Fruit fly (Drosophila melanogaster): Measurements from ENCODE around the gene Es2.

Es2 gene

DNA sequence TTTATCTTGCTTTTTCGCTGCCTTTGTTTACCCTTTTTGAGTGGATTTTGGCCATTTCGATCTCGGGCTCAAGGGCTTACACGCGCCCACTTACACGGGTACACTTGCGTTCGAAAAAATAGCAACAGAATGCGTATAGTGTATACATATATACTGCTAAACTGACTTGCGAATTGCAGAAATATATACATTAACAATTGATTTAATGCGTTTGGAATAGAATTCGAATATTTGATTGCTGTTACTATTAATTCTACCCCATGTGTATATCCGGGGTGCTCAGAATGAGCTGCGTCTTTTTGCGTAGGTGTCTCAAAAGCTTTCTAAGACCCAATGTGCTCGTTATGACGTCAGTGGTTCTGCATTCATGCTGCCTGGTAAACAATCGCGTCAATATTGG lies 32.2 kb downstream of the Es2 start (continued):
- TF ChIP-seq CG11456 (GFP tag; IDR thresholded peaks at IDR 0.05) (peak; percentile 58; the same call in 1 of the 3 replicates), gcm (GFP tag; optimal IDR thresholded peaks at IDR 0.05) (no peak), prd (optimal IDR thresholded peaks at IDR 0.05) (no peak), prd (GFP tag; IDR thresholded peaks at IDR 0.05) (peak; percentile 48; the same call in 1 of the 3 replicates), CG6175 (GFP tag; IDR thresholded peaks at IDR 0.05) (no peak), CG31224 (GFP tag; IDR thresholded peaks at IDR 0.05) (peak; percentile 46; the same call in 1 of the 2 replicates), ci (GFP tag; IDR thresholded peaks at IDR 0.05) (peak; percentile 26; the same call in 1 of the 3 replicates), fd3F (GFP tag; optimal IDR thresholded peaks at IDR 0.05) (peak; percentile 31), E2f1 (GFP tag; IDR thresholded peaks at IDR 0.05) (peak; percentile 55; the same call in 1 of the 2 replicates), Sry-δ (GFP tag; optimal IDR thresholded peaks at IDR 0.05) (no peak), Lhr (GFP tag; optimal IDR thresholded peaks at IDR 0.05) (no peak), amos (GFP tag; IDR thresholded peaks at IDR 0.05; ENCODE audit: partially characterized antibody) (no peak), Doc3 (GFP tag; IDR thresholded peaks at IDR 0.05; ENCODE audit: partially characterized antibody) (no peak), scrt (GFP tag; optimal IDR thresholded peaks at IDR 0.05) (peak; percentile 35), CG7786 (GFP tag; optimal IDR thresholded peaks at IDR 0.05) (peak; percentile 11), H15 (GFP tag; IDR thresholded peaks at IDR 0.05) (0 out of 3 replicates have a peak, but pooled peaks have one; percentile 50), CG17359 (tag; optimal IDR thresholded peaks at IDR 0.05) (peak; percentile 20), CG14441 (GFP tag; IDR thresholded peaks at IDR 0.05) (peak; percentile 66), nmo (GFP tag; optimal IDR thresholded peaks at IDR 0.05) (peak; percentile 61), Vsx1 (GFP tag; optimal IDR thresholded peaks at IDR 0.05) (peak; percentile 18), so (GFP tag; IDR thresholded peaks at IDR 0.05) (peak; percentile 70), sens (GFP tag) (peak; percentile 65), zfh2 (GFP tag; optimal IDR thresholded peaks at IDR 0.05) (peak; percentile 32), schlank (tag; optimal IDR thresholded peaks at IDR 0.05) (peak; percentile 32), CG17568 (GFP tag; optimal IDR thresholded peaks at IDR 0.05) (peak; percentile 29), tio (GFP tag; optimal IDR thresholded peaks at IDR 0.05) (peak; percentile 10), zfh1 (GFP tag; IDR thresholded peaks at IDR 0.05) (peak; percentile 33; the same call in 1 of the 3 replicates), Doc2 (GFP tag; IDR thresholded peaks at IDR 0.05) (peak; percentile 50; the same call in 1 of the 2 replicates), CG17802 (tag; optimal IDR thresholded peaks at IDR 0.05) (no peak), MBD-R2 (GFP tag; IDR thresholded peaks at IDR 0.05) (peak; percentile 14; the same call in 1 of the 2 replicates), corto (GFP tag; optimal IDR thresholded peaks at IDR 0.05) (no peak), sug (tag; optimal IDR thresholded peaks at IDR 0.05) (peak; percentile 5), sr (GFP tag; IDR thresholded peaks at IDR 0.05) (0 out of 3 replicates have a peak, but pooled peaks have one; percentile 26), lab (GFP tag; optimal IDR thresholded peaks at IDR 0.05) (peak; percentile 69), Aef1 (GFP tag; IDR thresholded peaks at IDR 0.05) (no peak), mld (GFP tag; IDR thresholded peaks at IDR 0.05; ENCODE audit: partially characterized antibody) (no peak), lola (GFP tag; optimal IDR thresholded peaks at IDR 0.05) (no peak), Rfx (GFP tag; IDR thresholded peaks at IDR 0.05) (peak; percentile 78), Ptx1 (GFP tag; IDR thresholded peaks at IDR 0.05) (peak; percentile 52), D19B (GFP tag; optimal IDR thresholded peaks at IDR 0.05) (no peak), Hsf (GFP tag; optimal IDR thresholded peaks at IDR 0.05) (peak; percentile 39), nau (GFP tag; optimal IDR thresholded peaks at IDR 0.05) (peak; percentile 21), Adf1 (GFP tag; IDR thresholded peaks at IDR 0.05) (no peak), Ravus (GFP tag; IDR thresholded peaks at IDR 0.05) (no peak), Gug (GFP tag; IDR thresholded peaks at IDR 0.05) (peak; percentile 42; the same call in 1 of the 4 replicates), lmd (GFP tag; IDR thresholded peaks at IDR 0.05) (peak; percentile 73), CG12299 (tag; optimal IDR thresholded peaks at IDR 0.05) (peak; percentile 43), insv (GFP tag; optimal IDR thresholded peaks at IDR 0.05) (no peak), tx (GFP tag; optimal IDR thresholded peaks at IDR 0.05) (no peak), CG12769 (tag; optimal IDR thresholded peaks at IDR 0.05) (peak; percentile 77), CG43689 (GFP tag; IDR thresholded peaks at IDR 0.05) (peak; percentile 31; the same call in 1 of the 2 replicates)
